Fruit fly (Drosophila melanogaster) whole organism, wandering third instar larva: ENCODE results near the gene mthl7.

ENCODE experiments used
- Abd-B ChIP-seq: fragments of >200 bp; optimal IDR thresholded peaks from 2 replicates; lab custom pipeline; 2017; ENCODE audit warnings: missing biosample characterization, missing genetic modification characterization
- Hr78 ChIP-seq: fragments of >200 bp; optimal IDR thresholded peaks from 2 replicates; lab custom pipeline; 2017; ENCODE audit warnings: missing biosample characterization, missing genetic modification characterization
- Hr83 ChIP-seq: fragments of 200-300 bp; sonication (Bioruptor generic); optimal IDR thresholded peaks from 2 replicates; lab custom pipeline; 2016; ENCODE audit warnings: missing biosample characterization, mild to moderate bottlenecking, missing genetic modification characterization, moderate library complexity; ENCODE audit not compliant: poor library complexity, severe bottlenecking
- N ChIP-seq: fragments of >200 bp; optimal IDR thresholded peaks from 2 replicates; lab custom pipeline; 2018; ENCODE audit warnings: missing biosample characterization, missing external identifiers, missing genetic modification characterization
- dl ChIP-seq, 2 experiments: fragments of 175-275, 200-275 bp in 1 of 2; fragments of 200-275 bp in 1 of 2; sonication (Bioruptor generic); optimal IDR thresholded peaks; lab custom pipeline; 2018; ENCODE audit warnings: mild to moderate bottlenecking in 2 of 2, missing biosample characterization in 2 of 2, missing genetic modification characterization in 2 of 2, moderate library complexity in 2 of 2; ENCODE audit not compliant: partially characterized antibody in 2 of 2, insufficient read depth in 1 of 2
- foxo ChIP-seq, 2 experiments: fragments of 200-800 bp; sonication (Bioruptor generic); optimal IDR thresholded peaks; 2 replicates in 1 of 2; 3 replicates in 1 of 2; lab custom pipeline; 2016 to 2017; ENCODE audit warnings: missing biosample characterization in 2 of 2, missing genetic modification characterization in 2 of 2
- lola ChIP-seq: fragments of >200 bp; optimal IDR thresholded peaks from 2 replicates; lab custom pipeline; 2017; ENCODE audit warnings: missing biosample characterization, missing genetic modification characterization

DNA sequence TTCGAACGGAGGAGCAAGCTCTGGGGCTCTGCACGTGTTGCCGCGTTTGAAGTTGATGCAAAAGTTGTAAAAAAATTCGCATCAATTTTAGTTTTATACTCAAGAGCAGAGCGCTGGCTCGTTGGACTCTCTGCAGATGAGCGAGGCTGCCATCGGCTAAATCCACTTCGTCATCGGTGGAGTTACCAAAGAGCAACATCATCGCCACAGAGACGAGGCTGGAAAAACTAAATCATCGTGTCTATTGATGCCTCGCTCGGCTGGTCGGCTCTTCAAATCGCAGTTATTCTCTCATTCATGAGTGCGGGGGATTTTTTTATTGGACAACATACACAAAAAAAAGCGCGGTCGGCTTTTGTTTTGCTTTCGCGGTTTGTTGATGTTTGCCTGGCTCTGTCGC, 14.9 kb downstream of the mthl7 start, which contains the start of gene CG13675:
- TF ChIP-seq Abd-B (GFP tag; lab: Kevin White, UChicago) (no peak), foxo (GFP tag; optimal IDR thresholded peaks at IDR 0.05; lab: Kevin White, UChicago) (no peak), Hr78 (GFP tag; lab: Kevin White, UChicago) (no peak), dl (GFP tag; optimal IDR thresholded peaks at IDR 0.05; lab: Kevin White, UChicago; ENCODE audit: insufficient read depth in 1 of 2, partially characterized antibody in 2 of 2) (no peak), lola (GFP tag; lab: Kevin White, UChicago) (no peak), N (no peak), Hr83 (GFP tag; lab: Kevin White, UChicago) (no peak)
